Worm (Caenorhabditis elegans) whole organism, L4 larva: ENCODE measurements around the gene ptc-3.

Source experiments
- Y75B8A.6 ChIP-seq: fragments of 200-800 bp; sonication (Bioruptor generic); IDR thresholded peaks from 2 replicates; pipeline ENCODE4 v1.3.6; 2022; ENCODE audit warnings: missing genetic modification reagents, missing genetic modification characterization, missing compliant biosample characterization
- ama-1 ChIP-seq: fragments of 150-350 bp; optimal IDR thresholded peaks from 2 replicates; lab custom pipeline; 2014; ENCODE audit warnings: inconsistent platforms, mixed read lengths
- daf-12 ChIP-seq: fragments of 150-350 bp; optimal IDR thresholded peaks from 2 replicates; lab custom pipeline; 2014; ENCODE audit warnings: missing biosample characterization, missing genetic modification reagents, missing genetic modification characterization
- dve-1 ChIP-seq: sonication (generic microtip); optimal IDR thresholded peaks from 2 replicates; lab custom pipeline; 2017; ENCODE audit warnings: antibody characterized with exemption, mild to moderate bottlenecking, missing genetic modification characterization, missing compliant biosample characterization; ENCODE audit not compliant: insufficient read depth
- fkh-10 ChIP-seq: fragments of 150-350 bp; optimal IDR thresholded peaks from 2 replicates; lab custom pipeline; 2014; ENCODE audit warnings: missing biosample characterization, missing genetic modification reagents, missing genetic modification characterization
- mdl-1 ChIP-seq, 2 experiments: fragments of 150-350 bp in 1 of 2; sonication (generic microtip) in 1 of 2; optimal IDR thresholded peaks; 2 replicates each; lab custom pipeline; 2014 to 2017; ENCODE audit warnings: missing biosample characterization in 2 of 2, missing genetic modification characterization in 2 of 2
- nhr-10 ChIP-seq: fragments of 150-350 bp; optimal IDR thresholded peaks from 2 replicates; lab custom pipeline; 2014; ENCODE audit warnings: missing biosample characterization, missing genetic modification characterization
- nhr-11 ChIP-seq: fragments of 150-350 bp; optimal IDR thresholded peaks from 2 replicates; lab custom pipeline; 2014; ENCODE audit warnings: missing biosample characterization, missing genetic modification characterization
- nhr-237 ChIP-seq: sonication (generic microtip); optimal IDR thresholded peaks from 2 replicates; lab custom pipeline; 2017; ENCODE audit warnings: missing biosample characterization, missing genetic modification characterization
- nhr-77 ChIP-seq: fragments of 150-350 bp; optimal IDR thresholded peaks from 2 replicates; lab custom pipeline; 2014; ENCODE audit warnings: missing biosample characterization, missing genetic modification characterization
- pqm-1 ChIP-seq: sonication (generic microtip); optimal IDR thresholded peaks from 2 replicates; lab custom pipeline; 2017; ENCODE audit warnings: missing biosample characterization, missing genetic modification characterization
- snpc-4 ChIP-seq: fragments of 150-350 bp; optimal IDR thresholded peaks from 2 replicates; lab custom pipeline; 2014; ENCODE audit warnings: missing biosample characterization, missing genetic modification characterization
- tag-97 ChIP-seq: fragments of 200-800 bp; sonication (Bioruptor generic); IDR thresholded peaks from 2 replicates; pipeline ENCODE4 v1.3.6; 2022; ENCODE audit warnings: missing genetic modification characterization, missing compliant biosample characterization

ce11 chrII:2885518-2886449, 33.4 kb upstream of the ptc-3 start:
- TF ChIP-seq nhr-11 (tag; lab: Kevin White, UChicago) (no peak), nhr-237 (tag; lab: Kevin White, UChicago) (no peak), pqm-1 (tag; lab: Kevin White, UChicago) (no peak), nhr-10 (tag; lab: Kevin White, UChicago) (no peak), snpc-4 (tag; lab: Kevin White, UChicago) (no peak), nhr-77 (tag; lab: Kevin White, UChicago) (no peak), fkh-10 (GFP tag; lab: Kevin White, UChicago) (no peak), tag-97 (GFP tag; lab: Robert Waterston, UW) (no peak), mdl-1 (tag; optimal IDR thresholded peaks at IDR 0.05; lab: Kevin White, UChicago) (no peak), dve-1 (no peak), ama-1 (lab: Kevin White, UChicago) (no peak), daf-12 (tag; lab: Kevin White, UChicago) (no peak), Y75B8A.6 (GFP tag; lab: Robert Waterston, UW) (no peak)
